Worm (Caenorhabditis elegans): Measurements from ENCODE around the gene ent-4.

DNA sequence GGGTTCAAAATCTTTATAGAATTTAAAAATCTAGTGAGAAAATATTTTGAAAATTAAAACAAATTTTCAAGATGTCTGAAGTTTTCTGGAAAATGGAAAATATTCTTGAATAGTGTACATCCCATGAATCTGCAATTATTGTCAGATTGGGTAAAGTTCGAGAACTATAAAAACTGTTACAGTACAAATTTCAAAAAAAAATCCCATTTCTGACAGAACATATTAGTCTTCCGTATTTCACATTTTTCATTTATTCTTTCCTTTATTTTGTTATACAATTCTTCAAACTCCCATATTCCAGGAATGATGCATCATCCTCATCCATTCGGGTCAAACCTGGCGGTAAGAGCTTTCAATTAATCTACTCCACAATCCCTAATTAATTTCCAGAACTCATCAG is 23.3 kb downstream of the ent-4 start, which contains the start of gene sorb-1:
- TF ChIP-seq klf-2 (GFP tag; conservative IDR thresholded peaks at IDR 0.05) (no peak), T22C8.4 (GFP tag; IDR thresholded peaks at IDR 0.05) (no peak), flt-1 (GFP tag; IDR thresholded peaks at IDR 0.05) (no peak), ztf-23 (GFP tag; IDR thresholded peaks at IDR 0.05) (no peak), ref-1 (GFP tag; conservative IDR thresholded peaks at IDR 0.05) (no peak), tab-1 (GFP tag; IDR thresholded peaks at IDR 0.05) (no peak)

All from whole organism, midembryonic.